Worm (Caenorhabditis elegans): ENCODE data around the gene vps-16.

Gene vps-16

ce11 chrIII:6459820-6460219, 26.8 kb downstream of the vps-16 start, which contains the start of gene algn-1:
Gene algn-1, plus strand, starts transcription at chrIII:6460120.
- TF ChIP-seq ceh-63 (GFP tag; optimal IDR thresholded peaks at IDR 0.05) (no peak), lir-3 (tag; optimal IDR thresholded peaks at IDR 0.05; ENCODE audit: poor library complexity) (no peak), ama-1 (optimal IDR thresholded peaks at IDR 0.05) (no peak), lin-35 (GFP tag; optimal IDR thresholded peaks at IDR 0.05) (no peak), mab-9 (GFP tag; IDR thresholded peaks at IDR 0.05) (no peak), lsy-2 (tag; optimal IDR thresholded peaks at IDR 0.05) (no peak), nhr-20 (tag; optimal IDR thresholded peaks at IDR 0.05) (no peak), efl-3 (GFP tag; optimal IDR thresholded peaks at IDR 0.05) (no peak)

- TF ChIP-seq lin-15B (tag; optimal IDR thresholded peaks at IDR 0.05): no peak
- TF ChIP-seq nhr-77 (tag; optimal IDR thresholded peaks at IDR 0.05): no peak
- TF ChIP-seq xbp-1 (tag; optimal IDR thresholded peaks at IDR 0.05): no peak
- no peak for TF ChIP-seq jun-1 (tag; optimal IDR thresholded peaks at IDR 0.05)
- TF ChIP-seq nhr-71 (tag; optimal IDR thresholded peaks at IDR 0.05): peak; percentile 56
- no peak for TF ChIP-seq unc-98 (GFP tag; IDR thresholded peaks at IDR 0.05)
- TF ChIP-seq lir-3 (tag; optimal IDR thresholded peaks at IDR 0.05; ENCODE audit: poor library complexity): no peak
- TF ChIP-seq efl-1 (optimal IDR thresholded peaks at IDR 0.05): no peak
- no peak for TF ChIP-seq efl-1 (GFP tag; optimal IDR thresholded peaks at IDR 0.05 in 1 of 2)
- no peak for TF ChIP-seq nhr-12 (tag; optimal IDR thresholded peaks at IDR 0.05)
- TF ChIP-seq ceh-90 (tag; optimal IDR thresholded peaks at IDR 0.05): no peak
- TF ChIP-seq lin-35 (GFP tag; optimal IDR thresholded peaks at IDR 0.05): no peak
- peak; percentile 9 for TF ChIP-seq nhr-85 (tag)
- no peak for TF ChIP-seq pag-3 (tag; optimal IDR thresholded peaks at IDR 0.05; ENCODE audit: borderline replicate concordance, insufficient read depth)
- TF ChIP-seq unc-130 (tag; optimal IDR thresholded peaks at IDR 0.05): no peak
- TF ChIP-seq hlh-4 (tag; optimal IDR thresholded peaks at IDR 0.05): no peak
- TF ChIP-seq mdl-1 (tag; optimal IDR thresholded peaks at IDR 0.05): no peak
- TF ChIP-seq Y116A8C.19 (tag; optimal IDR thresholded peaks at IDR 0.05; ENCODE audit: borderline replicate concordance): no peak
- TF ChIP-seq snu-23 (GFP tag; optimal IDR thresholded peaks at IDR 0.05): peak; percentile 11
- TF ChIP-seq nhr-47 (tag; optimal IDR thresholded peaks at IDR 0.05): peak; percentile 11
- TF ChIP-seq dpl-1 (GFP tag; optimal IDR thresholded peaks at IDR 0.05): no peak
- TF ChIP-seq ceh-82 (tag; optimal IDR thresholded peaks at IDR 0.05): no peak
- TF ChIP-seq mab-9 (GFP tag; IDR thresholded peaks at IDR 0.05): no peak
- no peak for TF ChIP-seq C16A3.4 (tag; optimal IDR thresholded peaks at IDR 0.05)
- TF ChIP-seq C04F5.9 (tag; optimal IDR thresholded peaks at IDR 0.05): no peak
- TF ChIP-seq ztf-4 (tag; optimal IDR thresholded peaks at IDR 0.05): peak; percentile 66
- no peak for TF ChIP-seq nhr-20 (tag; optimal IDR thresholded peaks at IDR 0.05)
- no peak for TF ChIP-seq nhr-84 (tag; optimal IDR thresholded peaks at IDR 0.05)
- TF ChIP-seq fkh-8 (tag; optimal IDR thresholded peaks at IDR 0.05): no peak
- no peak for TF ChIP-seq alr-1 (tag; optimal IDR thresholded peaks at IDR 0.05; ENCODE audit: borderline replicate concordance)
- TF ChIP-seq ets-5 (GFP tag; IDR thresholded peaks at IDR 0.05): no peak
- TF ChIP-seq nhr-90 (tag; optimal IDR thresholded peaks at IDR 0.05; ENCODE audit: poor library complexity): peak; percentile 12
- TF ChIP-seq lin-14 (GFP tag; optimal IDR thresholded peaks at IDR 0.05): no peak
- TF ChIP-seq lin-39 (tag; optimal IDR thresholded peaks at IDR 0.05): no peak
- TF ChIP-seq ceh-63 (GFP tag; optimal IDR thresholded peaks at IDR 0.05): no peak
- TF ChIP-seq nhr-19 (GFP tag; conservative IDR thresholded peaks at IDR 0.05): 0 out of 2 replicates have a peak, but pooled peaks have one; percentile 2
- TF ChIP-seq ama-1 (optimal IDR thresholded peaks at IDR 0.05): peak; percentile 68
- no peak for TF ChIP-seq sox-4 (tag; optimal IDR thresholded peaks at IDR 0.05)
- no peak for TF ChIP-seq lin-13 (GFP tag; optimal IDR thresholded peaks at IDR 0.05)
- TF ChIP-seq aha-1 (tag; optimal IDR thresholded peaks at IDR 0.05): no peak
- no peak for TF ChIP-seq snpc-4 (tag; optimal IDR thresholded peaks at IDR 0.05)
- no peak for TF ChIP-seq dsc-1 (tag; optimal IDR thresholded peaks at IDR 0.05)
- TF ChIP-seq rnt-1 (tag; optimal IDR thresholded peaks at IDR 0.05): peak; percentile 5
- no peak for TF ChIP-seq lsy-2 (tag; optimal IDR thresholded peaks at IDR 0.05)
- TF ChIP-seq ces-1 (GFP tag; optimal IDR thresholded peaks at IDR 0.05): no peak
- no peak for TF ChIP-seq fos-1 (tag; optimal IDR thresholded peaks at IDR 0.05)
- TF ChIP-seq aly-2 (tag; optimal IDR thresholded peaks at IDR 0.05): no peak
- TF ChIP-seq elt-2 (tag; optimal IDR thresholded peaks at IDR 0.05): peak; percentile 1
- TF ChIP-seq skn-1 (tag; optimal IDR thresholded peaks at IDR 0.05): no peak
Measured at ce11 chrIII:6462610-6463009, 29.6 kb downstream of the vps-16 start, which contains the start of gene T26A5.8. Gene T26A5.8, minus strand, starts transcription at chrIII:6462856.
